Worm (Caenorhabditis elegans) whole organism, young adult: Measurements from ENCODE around the gene ain-1.

ENCODE experiments used
- C06A6.2 ChIP-seq: fragments of 200-800 bp; sonication (Bioruptor generic); conservative IDR thresholded peaks from 2 replicates; pipeline ENCODE4 v1.3.6; 2022; ENCODE audit warnings: missing genetic modification characterization, missing compliant biosample characterization
- D2030.7 ChIP-seq: fragments of 200-800 bp; sonication (Bioruptor generic); IDR thresholded peaks from 2 replicates; pipeline ENCODE4 v1.3.6; 2022; ENCODE audit warnings: missing genetic modification reagents, missing genetic modification characterization, missing compliant biosample characterization
- F10E7.11 ChIP-seq: sonication (generic microtip); optimal IDR thresholded peaks from 2 replicates; lab custom pipeline; 2017; ENCODE audit warnings: mild to moderate bottlenecking, missing genetic modification characterization, moderate library complexity, missing compliant biosample characterization
- F22D6.2 ChIP-seq: sonication (generic microtip); optimal IDR thresholded peaks from 2 replicates; lab custom pipeline; 2016; ENCODE audit warnings: mild to moderate bottlenecking, missing genetic modification characterization, missing compliant biosample characterization
- F33H1.4 ChIP-seq: fragments of 200-800 bp; sonication (Bioruptor generic); IDR thresholded peaks from 2 replicates; pipeline ENCODE4 v1.3.6; 2022; ENCODE audit warnings: missing genetic modification reagents, missing genetic modification characterization, missing compliant biosample characterization
- Y67H2A.10 ChIP-seq: fragments of 200-800 bp; sonication (Bioruptor generic); conservative IDR thresholded peaks from 2 replicates; pipeline ENCODE4 v1.3.6; 2022; ENCODE audit warnings: missing genetic modification reagents, missing genetic modification characterization, missing compliant biosample characterization
- aptf-3 ChIP-seq: fragments of 200-800 bp; sonication (Bioruptor generic); IDR thresholded peaks from 2 replicates; pipeline ENCODE4 v1.3.6; 2022; ENCODE audit warnings: missing genetic modification characterization, missing compliant biosample characterization
- athp-1 ChIP-seq: sonication (generic microtip); optimal IDR thresholded peaks from 2 replicates; lab custom pipeline; 2017; ENCODE audit warnings: mild to moderate bottlenecking, missing genetic modification characterization, missing compliant biosample characterization
- attf-3 ChIP-seq: fragments of 200-800 bp; sonication (Bioruptor generic); conservative IDR thresholded peaks from 2 replicates; pipeline ENCODE4 v1.3.6; 2022; ENCODE audit warnings: missing genetic modification reagents, missing genetic modification characterization, missing compliant biosample characterization
- attf-6 ChIP-seq: fragments of 200-800 bp; sonication (Bioruptor generic); IDR thresholded peaks from 2 replicates; pipeline ENCODE4 v1.3.6; 2022; ENCODE audit warnings: missing genetic modification reagents, missing genetic modification characterization, missing compliant biosample characterization
- bed-2 ChIP-seq: fragments of 200-800 bp; sonication (Bioruptor generic); IDR thresholded peaks from 2 replicates; pipeline ENCODE4 v1.3.6; 2022; ENCODE audit warnings: missing genetic modification reagents, missing genetic modification characterization, missing compliant biosample characterization
- ceh-58 ChIP-seq: fragments of 200-800 bp; sonication (Bioruptor generic); IDR thresholded peaks from 2 replicates; pipeline ENCODE4 v1.3.6; 2022; ENCODE audit warnings: missing genetic modification characterization, missing compliant biosample characterization
- dpl-1 ChIP-seq: fragments of 150-350 bp; optimal IDR thresholded peaks from 2 replicates; lab custom pipeline; 2014; ENCODE audit warnings: missing biosample characterization, missing genetic modification reagents, missing genetic modification characterization
- egl-18 ChIP-seq: fragments of 200-800 bp; sonication (Bioruptor generic); IDR thresholded peaks from 2 replicates; pipeline ENCODE4 v1.3.6; 2022; ENCODE audit warnings: missing genetic modification reagents, missing genetic modification characterization, missing compliant biosample characterization
- egrh-3 ChIP-seq: fragments of 200-800 bp; sonication (Bioruptor generic); IDR thresholded peaks from 2 replicates; pipeline ENCODE4 v1.3.6; 2022; ENCODE audit warnings: missing genetic modification reagents, missing genetic modification characterization, missing compliant biosample characterization
- gei-17 ChIP-seq: fragments of 200-800 bp; sonication (Bioruptor generic); optimal IDR thresholded peaks from 2 replicates; lab custom pipeline; 2018; ENCODE audit warnings: mild to moderate bottlenecking, missing genetic modification characterization, missing compliant biosample characterization
- hlh-26 ChIP-seq: fragments of 200-800 bp; sonication (Bioruptor generic); conservative IDR thresholded peaks from 2 replicates; pipeline ENCODE4 v1.3.6; 2022; ENCODE audit warnings: missing genetic modification reagents, missing genetic modification characterization, missing compliant biosample characterization
- lin-40 ChIP-seq: sonication (generic microtip); optimal IDR thresholded peaks from 2 replicates; lab custom pipeline; 2016; ENCODE audit warnings: missing genetic modification characterization, mild to moderate bottlenecking, missing compliant biosample characterization, missing genotype, missing genetic modification reagents
- lsy-27 ChIP-seq: sonication (generic microtip); optimal IDR thresholded peaks from 2 replicates; lab custom pipeline; 2017; ENCODE audit warnings: missing genetic modification characterization, mild to moderate bottlenecking, missing compliant biosample characterization, antibody characterized with exemption, missing genotype, borderline replicate concordance; ENCODE audit not compliant: insufficient read depth
- madf-6 ChIP-seq: fragments of 200-800 bp; sonication (Bioruptor generic); IDR thresholded peaks from 2 replicates; pipeline ENCODE4 v1.3.6; 2022; ENCODE audit warnings: missing genetic modification reagents, missing genetic modification characterization, missing compliant biosample characterization
- madf-8 ChIP-seq: fragments of 200-800 bp; sonication (Bioruptor generic); conservative IDR thresholded peaks from 2 replicates; pipeline ENCODE4 v1.3.6; 2022; ENCODE audit warnings: missing genetic modification reagents, missing genetic modification characterization, missing compliant biosample characterization
- mes-4 ChIP-seq: sonication (generic microtip); optimal IDR thresholded peaks from 2 replicates; lab custom pipeline; 2016; ENCODE audit warnings: missing genotype, missing genetic modification characterization, missing compliant biosample characterization
- mxl-1 ChIP-seq: sonication (generic microtip); optimal IDR thresholded peaks from 2 replicates; lab custom pipeline; 2016; ENCODE audit warnings: missing genetic modification characterization, missing compliant biosample characterization
- nhr-27 ChIP-seq: fragments of 200-800 bp; sonication (Bioruptor generic); optimal IDR thresholded peaks from 2 replicates; lab custom pipeline; 2018; ENCODE audit warnings: mild to moderate bottlenecking, missing genetic modification characterization, moderate library complexity, missing compliant biosample characterization
- rec-8 ChIP-seq, 2 experiments: sonication (generic microtip); optimal IDR thresholded peaks; 2 replicates each; lab custom pipeline; 2016; ENCODE audit warnings: mild to moderate bottlenecking in 2 of 2, missing genetic modification characterization in 2 of 2, missing genetic modification reagents in 2 of 2, missing genotype in 2 of 2, missing biosample characterization in 1 of 2, missing compliant biosample characterization in 1 of 2, moderate library complexity in 1 of 2
- sptf-2 ChIP-seq: fragments of 200-800 bp; sonication (Bioruptor generic); optimal IDR thresholded peaks from 2 replicates; lab custom pipeline; 2018; ENCODE audit warnings: mild to moderate bottlenecking, missing genetic modification characterization, missing compliant biosample characterization
- tlf-1 ChIP-seq: fragments of 200-800 bp; sonication (Bioruptor generic); optimal IDR thresholded peaks from 2 replicates; lab custom pipeline; 2018; ENCODE audit warnings: mild to moderate bottlenecking, missing genetic modification characterization, missing compliant biosample characterization
- unc-62 ChIP-seq: fragments of 150-350 bp; optimal IDR thresholded peaks from 2 replicates; lab custom pipeline; 2014; ENCODE audit warnings: missing biosample characterization, missing genetic modification reagents, missing genetic modification characterization
- zfh-2 ChIP-seq: fragments of 200-800 bp; sonication (Bioruptor generic); conservative IDR thresholded peaks from 2 replicates; pipeline ENCODE4 v1.3.6; 2022; ENCODE audit warnings: missing genetic modification reagents, missing genetic modification characterization, missing compliant biosample characterization
- zim-3 ChIP-seq: sonication (generic microtip); optimal IDR thresholded peaks from 2 replicates; lab custom pipeline; 2017; ENCODE audit warnings: mild to moderate bottlenecking, missing genetic modification characterization, moderate library complexity, missing compliant biosample characterization
- ztf-18 ChIP-seq: sonication (generic microtip); optimal IDR thresholded peaks from 2 replicates; lab custom pipeline; 2016; ENCODE audit warnings: missing genotype, mild to moderate bottlenecking, missing genetic modification characterization, missing compliant biosample characterization
- ztf-28 ChIP-seq: fragments of 200-800 bp; sonication (Bioruptor generic); IDR thresholded peaks from 2 replicates; pipeline ENCODE4 v1.3.6; 2022; ENCODE audit warnings: missing genetic modification reagents, missing genetic modification characterization, missing compliant biosample characterization
- ztf-3 ChIP-seq: fragments of 200-800 bp; sonication (Bioruptor generic); optimal IDR thresholded peaks from 2 replicates; lab custom pipeline; 2018; ENCODE audit warnings: mild to moderate bottlenecking, missing genetic modification characterization, missing compliant biosample characterization
- ztf-6 ChIP-seq: fragments of 200-800 bp; sonication (Bioruptor generic); IDR thresholded peaks from 2 replicates; pipeline ENCODE4 v1.3.6; 2022; ENCODE audit warnings: missing genetic modification reagents, missing genetic modification characterization, missing compliant biosample characterization

ain-1 gene

DNA sequence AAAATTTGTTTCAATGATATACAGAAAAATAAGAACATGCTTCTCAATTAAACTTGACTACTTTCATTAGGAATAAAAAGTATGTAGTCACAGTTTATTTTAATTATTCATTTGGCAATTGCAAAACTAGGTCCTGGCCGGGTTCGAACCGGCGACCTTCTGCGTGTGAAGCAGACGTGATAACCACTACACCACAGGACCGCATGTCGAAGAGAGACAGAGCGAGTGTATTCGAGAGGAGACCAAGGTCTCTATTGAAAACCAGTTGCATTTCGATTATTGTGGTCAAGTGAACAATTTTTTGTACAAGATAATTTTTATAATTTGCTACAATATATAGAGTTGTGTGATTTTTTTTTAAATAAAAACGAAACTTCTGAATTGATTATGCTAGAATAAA is 22.4 kb upstream of the ain-1 start (continued):
- TF ChIP-seq F10E7.11 (tag; lab: Kevin White, UChicago) (peak; percentile 20), lsy-27 (peak; percentile 53), zim-3 (tag; lab: Kevin White, UChicago) (peak; percentile 76), madf-8 (GFP tag; lab: Robert Waterston, UW) (no peak), egl-18 (GFP tag; lab: Robert Waterston, UW) (0 out of 2 replicates have a peak, but pooled peaks have one; percentile 17)

DNA sequence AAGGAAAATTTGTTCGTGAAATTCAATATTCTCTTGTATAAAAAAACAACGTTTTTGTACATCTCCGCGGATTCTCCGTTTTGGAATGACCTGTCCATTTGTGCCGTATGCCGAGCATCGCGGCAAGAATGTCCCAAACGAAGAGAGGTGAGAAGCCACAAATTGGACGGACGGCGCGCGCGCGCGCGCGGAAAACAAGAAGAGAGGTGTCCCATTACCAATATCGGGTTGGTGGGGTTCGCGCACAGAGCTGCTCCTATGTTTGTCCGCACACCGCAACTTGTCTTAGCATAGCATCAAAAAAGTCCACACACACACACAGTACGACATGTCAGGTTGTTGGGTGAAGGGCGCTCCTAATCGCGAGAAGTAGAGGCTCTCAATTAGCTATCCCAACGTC is 21.7 kb upstream of the ain-1 start:
- TF ChIP-seq C06A6.2 (GFP tag; lab: Robert Waterston, UW) (no peak), zfh-2 (GFP tag; lab: Robert Waterston, UW) (peak; percentile 88), attf-3 (GFP tag; lab: Robert Waterston, UW) (no peak), egrh-3 (GFP tag; lab: Robert Waterston, UW) (peak; percentile 52; the same call in 1 of the 2 replicates), athp-1 (no peak)

DNA sequence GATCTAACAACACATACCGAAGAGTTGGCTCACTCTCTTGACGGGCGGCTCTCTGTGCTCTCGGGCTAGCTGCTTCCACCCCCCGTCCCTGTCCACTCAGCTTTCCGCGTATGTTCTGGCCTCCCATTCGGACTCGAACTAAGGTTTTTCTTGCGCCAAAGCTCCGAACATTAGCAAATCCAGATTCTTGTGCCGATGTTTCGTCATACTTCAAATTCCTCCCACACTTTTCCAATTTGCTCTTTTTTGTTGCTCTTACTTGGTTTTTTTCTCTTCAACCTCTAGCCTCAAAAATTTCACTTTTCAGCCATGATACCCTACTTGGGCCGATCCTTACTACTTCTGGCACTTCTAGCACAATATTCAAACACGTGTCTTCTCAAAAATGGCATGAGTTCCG is 18.3 kb upstream of the ain-1 start, which contains the start of gene cdh-9:
Gene cdh-9 (plus strand): TSS at position 301 of the 400 bp plus-strand sequence.
- no peak for TF ChIP-seq rec-8 (tag; optimal IDR thresholded peaks at IDR 0.05; lab: Kevin White, UChicago)
- TF ChIP-seq ztf-6 (GFP tag; lab: Robert Waterston, UW) = no peak
- no peak for TF ChIP-seq attf-6 (GFP tag; lab: Robert Waterston, UW)
- TF ChIP-seq ztf-28 (GFP tag; lab: Robert Waterston, UW) = no peak
- TF ChIP-seq mes-4 = no peak
- TF ChIP-seq madf-6 = no peak
- no peak for TF ChIP-seq F22D6.2 (tag; lab: Kevin White, UChicago)
- TF ChIP-seq mxl-1 (tag; lab: Kevin White, UChicago) = no peak

DNA sequence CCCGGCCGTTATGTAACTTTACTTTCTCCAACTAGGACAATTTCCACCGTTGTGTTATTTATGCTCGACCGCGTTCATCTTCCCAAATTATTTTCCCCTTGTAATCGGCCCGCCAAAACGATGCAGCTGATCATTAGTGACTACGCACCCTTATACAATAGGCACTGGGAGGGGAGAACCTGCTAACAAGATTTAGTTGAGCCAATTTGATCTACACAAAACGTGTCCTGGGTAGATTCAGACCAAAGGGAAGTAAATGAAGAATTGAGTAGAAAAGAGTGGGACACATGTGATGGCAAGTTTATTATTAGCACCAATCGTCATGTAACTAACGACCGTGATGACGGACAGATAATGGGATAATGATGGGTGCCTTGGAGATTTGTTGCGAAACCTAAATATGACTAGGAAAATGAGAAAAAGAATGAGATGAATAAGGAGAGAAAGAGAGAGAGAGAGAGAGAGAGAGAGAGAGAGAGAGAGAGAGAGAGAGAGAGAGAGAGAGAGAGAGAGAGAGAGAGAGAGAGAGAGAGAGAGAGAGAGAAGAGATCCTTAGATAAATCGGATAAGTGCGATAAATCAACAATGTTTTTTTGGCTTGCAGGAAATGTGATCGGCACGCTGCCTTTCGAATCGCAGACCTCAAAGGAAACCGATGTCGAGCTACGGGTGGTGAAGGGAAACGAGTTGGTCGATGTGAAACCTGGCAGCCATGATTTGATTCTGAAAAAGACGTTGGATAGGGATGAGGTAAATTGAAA is 17.5 kb upstream of the ain-1 start:
- TF ChIP-seq dpl-1 (GFP tag; lab: Kevin White, UChicago) (no peak), lin-40 (tag; lab: Kevin White, UChicago) (no peak), tlf-1 (GFP tag; lab: Kevin White, UChicago) (no peak), ceh-58 (GFP tag; lab: Robert Waterston, UW) (no peak), madf-8 (GFP tag; lab: Robert Waterston, UW) (no peak), aptf-3 (GFP tag; lab: Robert Waterston, UW) (no peak), D2030.7 (no peak), hlh-26 (GFP tag; lab: Robert Waterston, UW) (no peak), rec-8 (tag; optimal IDR thresholded peaks at IDR 0.05; lab: Kevin White, UChicago) (no peak), zim-3 (tag; lab: Kevin White, UChicago) (no peak), bed-2 (GFP tag; lab: Robert Waterston, UW) (no peak), gei-17 (GFP tag; lab: Kevin White, UChicago) (no peak), ztf-18 (tag; lab: Kevin White, UChicago) (no peak), ztf-3 (no peak), unc-62 (no peak), nhr-27 (no peak), egrh-3 (GFP tag; lab: Robert Waterston, UW) (no peak), sptf-2 (GFP tag; lab: Kevin White, UChicago) (no peak), Y67H2A.10 (GFP tag; lab: Robert Waterston, UW) (no peak), F33H1.4 (GFP tag; lab: Robert Waterston, UW) (no peak)
